Worm (Caenorhabditis elegans): ENCODE results near the gene C55B6.7.

ce11 chrX:7157483-7157882 is 34.3 kb downstream of the C55B6.7 start:
- TF ChIP-seq tbx-11 (GFP tag; IDR thresholded peaks at IDR 0.05) (no peak), ama-1 (optimal IDR thresholded peaks at IDR 0.05) (no peak), hnd-1 (tag; optimal IDR thresholded peaks at IDR 0.05) (no peak), scrt-1 (GFP tag; IDR thresholded peaks at IDR 0.05) (no peak), ceh-13 (GFP tag; optimal IDR thresholded peaks at IDR 0.05) (no peak), tra-4 (tag; optimal IDR thresholded peaks at IDR 0.05) (no peak), tbx-37 (GFP tag; conservative IDR thresholded peaks at IDR 0.05) (no peak), ets-7 (tag; optimal IDR thresholded peaks at IDR 0.05) (no peak), hmbx-1 (tag; optimal IDR thresholded peaks at IDR 0.05) (no peak), B0310.2 (tag; optimal IDR thresholded peaks at IDR 0.05) (no peak), flt-1 (GFP tag; IDR thresholded peaks at IDR 0.05) (no peak), pes-1 (GFP tag; IDR thresholded peaks at IDR 0.05) (no peak), aly-1 (tag; optimal IDR thresholded peaks at IDR 0.05) (no peak)
